Worm (Caenorhabditis elegans) whole organism, L3 larva: Measurements from ENCODE around the gene arrd-12.

ENCODE experiments used
- ceh-16 ChIP-seq: sonication (generic microtip); optimal IDR thresholded peaks from 2 replicates; lab custom pipeline; 2017; ENCODE audit warnings: missing biosample characterization, missing genetic modification characterization
- lin-39 ChIP-seq: fragments of 150-350 bp; optimal IDR thresholded peaks from 2 replicates; lab custom pipeline; 2018; ENCODE audit warnings: missing biosample characterization, missing genetic modification reagents, missing genetic modification characterization
- lsy-12 ChIP-seq: sonication (generic microtip); optimal IDR thresholded peaks from 2 replicates; lab custom pipeline; 2016; ENCODE audit warnings: mild to moderate bottlenecking, missing genetic modification characterization, missing compliant biosample characterization
- nhr-237 ChIP-seq: fragments of 150-350 bp; optimal IDR thresholded peaks from 2 replicates; lab custom pipeline; 2014; ENCODE audit warnings: missing biosample characterization, missing genetic modification characterization
- nhr-28 ChIP-seq: fragments of 150-350 bp; optimal IDR thresholded peaks from 2 replicates; lab custom pipeline; 2014; ENCODE audit warnings: missing biosample characterization, missing genetic modification characterization
- skn-1 ChIP-seq: fragments of 150-350 bp; optimal IDR thresholded peaks from 2 replicates; lab custom pipeline; 2014; ENCODE audit warnings: missing biosample characterization, missing genetic modification characterization
- snpc-4 ChIP-seq: fragments of 150-350 bp; optimal IDR thresholded peaks from 2 replicates; lab custom pipeline; 2014; ENCODE audit warnings: missing biosample characterization, missing genetic modification characterization
- ztf-11 ChIP-seq: fragments of 150-350 bp; optimal IDR thresholded peaks from 2 replicates; lab custom pipeline; 2014; ENCODE audit warnings: missing biosample characterization, missing genetic modification characterization

ce11 chrII:13783880-13784279 is 17.8 kb downstream of the arrd-12 start, which contains the start of gene C01B9.4:
- TF ChIP-seq lin-39 (no peak), skn-1 (tag; lab: Kevin White, UChicago) (no peak), lsy-12 (tag; lab: Kevin White, UChicago) (no peak), nhr-237 (no peak), snpc-4 (no peak), nhr-28 (no peak), ztf-11 (tag; lab: Kevin White, UChicago) (no peak), ceh-16 (tag; lab: Kevin White, UChicago) (no peak)
